Worm (Caenorhabditis elegans) whole organism, L4 larva: ENCODE data around the gene wsp-1.

Source experiments
- D1046.2 ChIP-seq: fragments of 200-800 bp; sonication (Bioruptor generic); IDR thresholded peaks from 2 replicates; pipeline ENCODE4 v1.3.6; 2022; ENCODE audit warnings: missing genetic modification characterization, missing compliant biosample characterization
- F10B5.3 ChIP-seq: sonication (generic microtip); optimal IDR thresholded peaks from 2 replicates; lab custom pipeline; 2016; ENCODE audit warnings: mild to moderate bottlenecking, missing genetic modification characterization, missing compliant biosample characterization
- F26F4.8 ChIP-seq: fragments of 200-800 bp; sonication (Bioruptor generic); conservative IDR thresholded peaks from 2 replicates; pipeline ENCODE4 v1.3.6; 2022; ENCODE audit warnings: missing genetic modification characterization, missing compliant biosample characterization
- T26A8.4 ChIP-seq: fragments of 200-800 bp; sonication (Bioruptor generic); IDR thresholded peaks from 2 replicates; pipeline ENCODE4 v1.3.6; 2022; ENCODE audit warnings: missing genetic modification characterization, missing compliant biosample characterization
- Y75B8A.6 ChIP-seq: fragments of 200-800 bp; sonication (Bioruptor generic); IDR thresholded peaks from 2 replicates; pipeline ENCODE4 v1.3.6; 2022; ENCODE audit warnings: missing genetic modification reagents, missing genetic modification characterization, missing compliant biosample characterization
- ZK337.2 ChIP-seq: fragments of 200-800 bp; sonication (Bioruptor generic); IDR thresholded peaks from 2 replicates; pipeline ENCODE4 v1.3.6; 2022; ENCODE audit warnings: missing genetic modification reagents, missing genetic modification characterization, missing compliant biosample characterization
- aha-1 ChIP-seq: fragments of 150-350 bp; peaks from one replicate; lab custom pipeline; 2014; ENCODE audit warnings: missing biosample characterization, missing genetic modification characterization
- ama-1 ChIP-seq: fragments of 150-350 bp; optimal IDR thresholded peaks from 2 replicates; lab custom pipeline; 2014; ENCODE audit warnings: inconsistent platforms, mixed read lengths
- ceh-32 ChIP-seq: sonication (generic microtip); optimal IDR thresholded peaks from 2 replicates; lab custom pipeline; 2016; ENCODE audit warnings: mild to moderate bottlenecking, missing genetic modification characterization, missing compliant biosample characterization; ENCODE audit not compliant: poor library complexity
- ceh-44 ChIP-seq: fragments of 200-800 bp; sonication (Bioruptor generic); IDR thresholded peaks from 2 replicates; pipeline ENCODE4 v1.3.6; 2022; ENCODE audit warnings: missing genetic modification reagents, missing genetic modification characterization, missing compliant biosample characterization
- ceh-62 ChIP-seq: sonication (generic microtip); optimal IDR thresholded peaks from 2 replicates; lab custom pipeline; 2017; ENCODE audit warnings: missing biosample characterization, missing genetic modification characterization
- ces-1 ChIP-seq: fragments of 150-350 bp; sonication (generic microtip); optimal IDR thresholded peaks from 4 replicates; lab custom pipeline; 2014; ENCODE audit warnings: missing biosample characterization, missing genetic modification reagents, missing genetic modification characterization
- cey-2 ChIP-seq: sonication (generic microtip); optimal IDR thresholded peaks from 3 replicates; lab custom pipeline; 2017; ENCODE audit warnings: missing genetic modification characterization, mild to moderate bottlenecking, missing compliant biosample characterization, antibody characterized with exemption, borderline replicate concordance; ENCODE audit not compliant: insufficient read depth
- dmd-6 ChIP-seq: fragments of 200-800 bp; sonication (Bioruptor generic); IDR thresholded peaks from 2 replicates; pipeline ENCODE4 v1.3.6; 2022; ENCODE audit warnings: missing genetic modification reagents, missing genetic modification characterization, missing compliant biosample characterization
- dve-1 ChIP-seq: sonication (generic microtip); optimal IDR thresholded peaks from 2 replicates; lab custom pipeline; 2017; ENCODE audit warnings: antibody characterized with exemption, mild to moderate bottlenecking, missing genetic modification characterization, missing compliant biosample characterization; ENCODE audit not compliant: insufficient read depth
- egl-43 ChIP-seq: fragments of 200-800 bp; sonication (Bioruptor generic); IDR thresholded peaks from 2 replicates; pipeline ENCODE4 v1.3.6; 2022; ENCODE audit warnings: missing genetic modification reagents, missing genetic modification characterization, missing compliant biosample characterization
- fos-1 ChIP-seq: fragments of 150-350 bp; optimal IDR thresholded peaks from 2 replicates; lab custom pipeline; 2014; ENCODE audit warnings: missing biosample characterization, missing genetic modification characterization
- lin-13 ChIP-seq: fragments of 150-350 bp; optimal IDR thresholded peaks from 2 replicates; lab custom pipeline; 2014; ENCODE audit warnings: missing biosample characterization, missing genetic modification reagents, missing genetic modification characterization
- lin-38 ChIP-seq: fragments of 200-800 bp; sonication (Bioruptor generic); IDR thresholded peaks from 2 replicates; pipeline ENCODE4 v1.3.6; 2022; ENCODE audit warnings: missing genetic modification reagents, missing genetic modification characterization, missing compliant biosample characterization
- lsy-2 ChIP-seq, 2 experiments: fragments of 150-350 bp in 1 of 2; sonication (generic microtip) in 1 of 2; optimal IDR thresholded peaks; 2 replicates each; lab custom pipeline; 2014 to 2017; ENCODE audit warnings: missing biosample characterization in 2 of 2, missing genetic modification characterization in 2 of 2
- madf-5 ChIP-seq, 2 experiments: fragments of 200-800 bp; sonication (Bioruptor generic); IDR thresholded peaks; 2 replicates each; pipeline ENCODE4 v1.3.6; 2022; ENCODE audit warnings: missing compliant biosample characterization in 2 of 2, missing genetic modification characterization in 2 of 2
- mdl-1 ChIP-seq, 2 experiments: fragments of 150-350 bp in 1 of 2; sonication (generic microtip) in 1 of 2; optimal IDR thresholded peaks; 2 replicates each; lab custom pipeline; 2014 to 2017; ENCODE audit warnings: missing biosample characterization in 2 of 2, missing genetic modification characterization in 2 of 2
- mes-2 ChIP-seq: sonication (generic microtip); optimal IDR thresholded peaks from 2 replicates; lab custom pipeline; 2016; ENCODE audit warnings: missing genotype, mild to moderate bottlenecking, missing genetic modification characterization, missing compliant biosample characterization; ENCODE audit not compliant: poor library complexity, severe bottlenecking
- nhr-102 ChIP-seq: sonication (generic microtip); optimal IDR thresholded peaks from 2 replicates; lab custom pipeline; 2016; ENCODE audit warnings: mild to moderate bottlenecking, missing genetic modification characterization, moderate library complexity, missing compliant biosample characterization
- nhr-28 ChIP-seq: fragments of 150-350 bp; optimal IDR thresholded peaks from 2 replicates; lab custom pipeline; 2014; ENCODE audit warnings: missing biosample characterization, missing genetic modification characterization
- nhr-48 ChIP-seq: sonication (generic microtip); optimal IDR thresholded peaks from 2 replicates; lab custom pipeline; 2016; ENCODE audit warnings: mild to moderate bottlenecking, missing genetic modification characterization, missing compliant biosample characterization
- nhr-77 ChIP-seq: fragments of 150-350 bp; optimal IDR thresholded peaks from 2 replicates; lab custom pipeline; 2014; ENCODE audit warnings: missing biosample characterization, missing genetic modification characterization
- pha-4 ChIP-seq, 2 experiments: fragments of 150-350 bp in 1 of 2; fragments of 200-800 bp in 1 of 2; sonication (Bioruptor generic) in 1 of 2; IDR thresholded peaks in 1 of 2; optimal IDR thresholded peaks in 1 of 2; 2 replicates each; pipeline versions ENCODE4 v1.3.6 to Lab custom; 2014 to 2022; ENCODE audit warnings: missing genetic modification characterization in 2 of 2, missing genetic modification reagents in 2 of 2, missing biosample characterization in 1 of 2, missing compliant biosample characterization in 1 of 2
- php-3 ChIP-seq: fragments of 200-800 bp; sonication (Bioruptor generic); IDR thresholded peaks from 2 replicates; pipeline ENCODE4 v1.3.6; 2022; ENCODE audit warnings: missing genetic modification reagents, missing genetic modification characterization, missing compliant biosample characterization
- sdz-12 ChIP-seq: fragments of 200-800 bp; sonication (Bioruptor generic); optimal IDR thresholded peaks from 2 replicates; lab custom pipeline; 2018; ENCODE audit warnings: mild to moderate bottlenecking, missing genetic modification characterization, missing compliant biosample characterization
- spr-1 ChIP-seq: sonication (generic microtip); optimal IDR thresholded peaks from 2 replicates; lab custom pipeline; 2016; ENCODE audit warnings: mild to moderate bottlenecking, missing genetic modification characterization, missing compliant biosample characterization
- unc-130 ChIP-seq: sonication (generic microtip); optimal IDR thresholded peaks from 2 replicates; lab custom pipeline; 2016; ENCODE audit warnings: missing genetic modification reagents, missing genetic modification characterization, missing compliant biosample characterization
- unc-62 ChIP-seq, 3 experiments: fragments of 150-350 bp in 1 of 3; sonication (generic microtip); optimal IDR thresholded peaks in 2 of 3; peaks in 1 of 3; 1 replicate in 1 of 3; 2 replicates in 2 of 3; lab custom pipeline; 2014 to 2017; ENCODE audit warnings: missing biosample characterization in 3 of 3, missing genetic modification characterization in 3 of 3, missing genetic modification reagents in 3 of 3, missing genotype in 1 of 3
- vab-7 ChIP-seq: fragments of 200-800 bp; sonication (Bioruptor generic); IDR thresholded peaks from 2 replicates; pipeline ENCODE4 v1.3.6; 2022; ENCODE audit warnings: missing genetic modification reagents, missing genetic modification characterization, missing compliant biosample characterization
- zag-1 ChIP-seq: fragments of 150-350 bp; optimal IDR thresholded peaks from 2 replicates; lab custom pipeline; 2014; ENCODE audit warnings: missing biosample characterization, missing genetic modification characterization
- zfp-2 ChIP-seq: sonication (generic microtip); optimal IDR thresholded peaks from 2 replicates; lab custom pipeline; 2016; ENCODE audit warnings: mild to moderate bottlenecking, missing genetic modification characterization, missing compliant biosample characterization
- zip-11 ChIP-seq: fragments of 200-800 bp; sonication (Bioruptor generic); IDR thresholded peaks from 2 replicates; pipeline ENCODE4 v1.3.6; 2022; ENCODE audit warnings: missing genetic modification characterization, missing compliant biosample characterization
- ztf-7 ChIP-seq: fragments of 150-350 bp; optimal IDR thresholded peaks from 2 replicates; lab custom pipeline; 2014; ENCODE audit warnings: missing biosample characterization, missing genetic modification characterization

The wsp-1 gene

ce11 chrIV:8161774-8162173 is 37.0 kb downstream of the wsp-1 start (continued):
- TF ChIP-seq F10B5.3 (tag; lab: Kevin White, UChicago), result no peak
- TF ChIP-seq ceh-62 (tag; lab: Kevin White, UChicago), result no peak
- TF ChIP-seq pha-4 (GFP tag; IDR thresholded peaks at IDR 0.05; lab: Robert Waterston, UW), result no peak
- TF ChIP-seq pha-4 (tag; optimal IDR thresholded peaks at IDR 0.05; lab: Kevin White, UChicago), result no peak
- no peak for TF ChIP-seq lin-13 (GFP tag; lab: Kevin White, UChicago)
- no peak for TF ChIP-seq lsy-2 (tag; optimal IDR thresholded peaks at IDR 0.05; lab: Kevin White, UChicago)
- TF ChIP-seq, all 104 proteins: peak for 6

- TF ChIP-seq F26F4.8 (GFP tag; lab: Robert Waterston, UW) (no peak), php-3 (0 out of 2 replicates have a peak, but pooled peaks have one; percentile 32), dve-1 (tag; lab: Kevin White, UChicago) (peak; percentile 31), dmd-6 (peak; percentile 23; the same call in 1 of the 2 replicates)
- TF ChIP-seq, all 104 proteins: peak for 3
Measured at ce11 chrIV:8159995-8160394, 38.8 kb downstream of the wsp-1 start.

- TF ChIP-seq nhr-28, result no peak
- TF ChIP-seq mdl-1 (tag; optimal IDR thresholded peaks at IDR 0.05; lab: Kevin White, UChicago), result no peak
- TF ChIP-seq zfp-2 (tag; lab: Kevin White, UChicago), result no peak
- no peak for TF ChIP-seq lin-38
- TF ChIP-seq unc-130 (GFP tag; lab: Kevin White, UChicago), result no peak
- TF ChIP-seq ceh-44, result no peak
- no peak for TF ChIP-seq fos-1 (tag; lab: Kevin White, UChicago)
- no peak for TF ChIP-seq ztf-7
- TF ChIP-seq ceh-32 (tag; lab: Kevin White, UChicago), result no peak
- no peak for TF ChIP-seq ama-1 (lab: Kevin White, UChicago)
- TF ChIP-seq php-3, result no peak
- TF ChIP-seq nhr-102, result no peak
- TF ChIP-seq Y75B8A.6 (GFP tag; lab: Robert Waterston, UW), result no peak
- no peak for TF ChIP-seq ZK337.2
- TF ChIP-seq zip-11 (GFP tag; lab: Robert Waterston, UW), result no peak
- TF ChIP-seq madf-5 (GFP tag; IDR thresholded peaks at IDR 0.05; lab: Robert Waterston, UW), result no peak
- no peak for TF ChIP-seq ces-1 (GFP tag; lab: Kevin White, UChicago)
- no peak for TF ChIP-seq sdz-12 (GFP tag; lab: Kevin White, UChicago)
- no peak for TF ChIP-seq vab-7 (GFP tag; lab: Robert Waterston, UW)
Measured at ce11 chrIV:8159087-8159486, 39.7 kb downstream of the wsp-1 start, which contains the start of gene faah-1. faah-1 (plus strand) TSS chrIV:8159387.

ce11 chrIV:8157161-8157560 is 41.6 kb downstream of the wsp-1 start, which contains the start of gene B0218.5:
B0218.5 (minus strand) TSS chrIV:8157261.
- no peak for TF ChIP-seq fos-1 (tag; lab: Kevin White, UChicago)
- no peak for TF ChIP-seq cey-2
- TF ChIP-seq D1046.2 (GFP tag; lab: Robert Waterston, UW), result no peak
- TF ChIP-seq T26A8.4, result no peak
- TF ChIP-seq nhr-102, result no peak
- TF ChIP-seq nhr-48 (tag; lab: Kevin White, UChicago), result no peak
- no peak for TF ChIP-seq zag-1 (tag; lab: Kevin White, UChicago)
- no peak for TF ChIP-seq spr-1 (tag; lab: Kevin White, UChicago)
- TF ChIP-seq vab-7 (GFP tag; lab: Robert Waterston, UW), result no peak
- no peak for TF ChIP-seq nhr-77

ce11 chrIV:8154966-8155365 is 43.8 kb downstream of the wsp-1 start:
- TF ChIP-seq nhr-28, result no peak
- TF ChIP-seq unc-62 (GFP tag; optimal IDR thresholded peaks at IDR 0.05 in 1 of 2; lab: Kevin White, UChicago), result peak in 1 of 2 experiments; percentile 66
- TF ChIP-seq unc-62 (tag; optimal IDR thresholded peaks at IDR 0.05; lab: Kevin White, UChicago), result no peak
- no peak for TF ChIP-seq egl-43 (GFP tag; lab: Robert Waterston, UW)
- no peak for TF ChIP-seq sdz-12 (GFP tag; lab: Kevin White, UChicago)
- TF ChIP-seq mes-2 (tag; lab: Kevin White, UChicago), result peak; percentile 28
- peak; percentile 54 for TF ChIP-seq aha-1 (tag; lab: Kevin White, UChicago)
- no peak for TF ChIP-seq dmd-6
- no peak for TF ChIP-seq ztf-7
